Fruit fly (Drosophila melanogaster) whole organism: ENCODE measurements around the gene ND-24L.

Source experiments
- Dll ChIP-seq: fragments of >200 bp; optimal IDR thresholded peaks from 2 replicates; lab custom pipeline; 2017
- EcR ChIP-seq, 2 experiments: fragments of >200 bp; optimal IDR thresholded peaks; 2 replicates each; lab custom pipeline; 2017; ENCODE audit warnings: missing biosample characterization in 2 of 2, missing genetic modification characterization in 2 of 2, missing genetic modification reagents in 2 of 2
- pan ChIP-seq: fragments of >200 bp; optimal IDR thresholded peaks from 2 replicates; lab custom pipeline; 2017
- psq ChIP-seq: fragments of >200 bp; optimal IDR thresholded peaks from 2 replicates; lab custom pipeline; 2017

DNA sequence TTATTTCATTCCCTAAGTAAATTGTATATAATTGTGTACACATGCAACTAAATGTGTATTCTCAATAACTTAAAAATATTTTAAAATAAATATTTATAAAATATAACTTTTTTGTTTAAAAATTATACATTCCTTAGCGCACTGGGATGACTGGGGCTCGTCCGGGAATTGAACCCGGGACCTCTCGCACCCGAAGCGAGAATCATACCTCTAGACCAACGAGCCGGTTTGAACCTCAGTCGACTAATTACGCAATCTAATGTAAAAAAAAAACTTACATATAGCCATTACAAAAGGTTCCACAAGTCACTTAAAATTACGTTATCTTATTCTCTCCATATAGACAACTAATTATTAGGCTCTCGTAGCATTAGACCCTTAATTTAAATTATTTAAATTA lies 19.1 kb upstream of the ND-24L start:
- TF ChIP-seq EcR (GFP tag; optimal IDR thresholded peaks at IDR 0.05; lab: Kevin White, UChicago) (no peak), pan (no peak), psq (no peak), Dll (lab: Kevin White, UChicago) (no peak)
